Fruit fly (Drosophila melanogaster): ENCODE results near the gene CenG1A.
A peak's percentile ranks its signal among the peaks of the same experiment; 100 is the strongest.

Gene CenG1A

dm6 chr2L:13835002-13835910 lies at the start of gene CenG1A, which contains the start of gene mRpS23:
Gene CenG1A (plus strand): TSS chr2L:13835564.
Gene mRpS23 (minus strand): TSS chr2L:13835072.
- TF ChIP-seq CG7101 (tag; optimal IDR thresholded peaks at IDR 0.05) (peak; percentile 100), Clk (GFP tag; optimal IDR thresholded peaks at IDR 0.05) (peak; percentile 99), ovo (GFP tag; optimal IDR thresholded peaks at IDR 0.05) (peak; percentile 98), toe (GFP tag; optimal IDR thresholded peaks at IDR 0.05) (peak; percentile 99), CG7045 (GFP tag; optimal IDR thresholded peaks at IDR 0.05) (peak; percentile 99), Crg-1 (GFP tag; optimal IDR thresholded peaks at IDR 0.05) (peak; percentile 99), CG33017 (tag; optimal IDR thresholded peaks at IDR 0.05) (peak; percentile 100), Mnt (GFP tag; optimal IDR thresholded peaks at IDR 0.05) (peak; percentile 98), cnc (optimal IDR thresholded peaks at IDR 0.05) (no peak), pad (GFP tag; optimal IDR thresholded peaks at IDR 0.05) (peak; percentile 93), tj (GFP tag; optimal IDR thresholded peaks at IDR 0.05) (peak; percentile 91), CG5204 (GFP tag; optimal IDR thresholded peaks at IDR 0.05) (peak; percentile 100), CG1620 (GFP tag; optimal IDR thresholded peaks at IDR 0.05) (peak; percentile 99), kay (GFP tag; ENCODE audit: borderline replicate concordance) (no peak), bab1 (GFP tag; optimal IDR thresholded peaks at IDR 0.05) (peak; percentile 100), CG12768 (GFP tag; optimal IDR thresholded peaks at IDR 0.05) (peak; percentile 99), CG11617 (GFP tag; optimal IDR thresholded peaks at IDR 0.05) (peak; percentile 98), Hr96 (GFP tag; optimal IDR thresholded peaks at IDR 0.05) (peak; percentile 99), CG14711 (tag; optimal IDR thresholded peaks at IDR 0.05) (peak; percentile 98), cic (GFP tag; optimal IDR thresholded peaks at IDR 0.05) (peak; percentile 91)

DNA sequence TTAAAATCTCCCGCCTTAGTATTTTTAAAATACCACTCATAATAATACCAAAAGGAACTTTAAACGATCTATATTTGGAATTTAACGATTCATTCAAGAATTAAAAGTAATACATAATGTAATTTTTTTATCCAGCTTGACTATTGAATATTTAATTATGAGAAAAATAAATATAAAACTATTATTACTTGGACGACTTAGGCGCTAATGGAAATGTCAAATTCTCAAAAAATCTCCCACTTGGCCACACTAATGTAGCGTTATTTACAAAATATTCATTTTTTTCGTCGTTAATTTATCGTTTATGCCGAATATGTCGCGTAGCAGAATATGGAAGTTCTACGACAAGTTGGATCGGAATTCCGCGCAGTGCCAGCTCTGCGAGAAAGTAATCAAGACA lies 44.6 kb upstream of the CenG1A start, which contains the start of gene CG16863:
TSS of gene CG16863 (plus strand) at position 245 of the 400 bp plus-strand sequence.
- no peak for TF ChIP-seq bab1 (GFP tag; optimal IDR thresholded peaks at IDR 0.05)
- no peak for TF ChIP-seq toe (GFP tag; optimal IDR thresholded peaks at IDR 0.05)

DNA sequence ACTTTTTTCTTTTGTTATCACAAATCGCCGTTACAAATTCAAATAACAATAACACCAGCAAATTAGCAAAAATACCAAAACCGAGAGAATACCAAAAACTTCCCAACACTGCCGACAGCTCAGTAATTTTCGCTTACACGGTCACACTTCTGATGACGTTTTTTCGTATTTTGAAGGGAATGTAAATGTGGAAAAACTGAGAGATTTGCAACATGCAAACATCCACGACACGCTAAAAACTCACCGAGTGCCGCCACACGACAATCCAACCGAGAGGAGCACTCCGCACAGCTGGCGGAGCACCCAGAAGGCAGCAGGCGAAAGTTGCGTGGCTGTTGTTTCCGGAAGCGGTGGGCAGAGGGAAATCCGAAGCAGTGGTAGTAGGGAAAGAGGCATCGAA lies 42.0 kb upstream of the CenG1A start, which contains the start of gene Sec71:
TSS of gene Sec71 (plus strand) at position 117 of the 400 bp plus-strand sequence.
- peak; percentile 37 for TF ChIP-seq tj (GFP tag; optimal IDR thresholded peaks at IDR 0.05)
- no peak for TF ChIP-seq CG5204 (GFP tag; optimal IDR thresholded peaks at IDR 0.05)
- peak; percentile 33 for TF ChIP-seq CG7101 (tag; optimal IDR thresholded peaks at IDR 0.05)
- peak; percentile 52 for TF ChIP-seq bab1 (GFP tag; optimal IDR thresholded peaks at IDR 0.05)
- TF ChIP-seq toe (GFP tag; optimal IDR thresholded peaks at IDR 0.05): no peak
- no peak for TF ChIP-seq Clk (GFP tag; optimal IDR thresholded peaks at IDR 0.05)
- TF ChIP-seq CG11617 (GFP tag; optimal IDR thresholded peaks at IDR 0.05): no peak
- TF ChIP-seq Crg-1 (GFP tag; optimal IDR thresholded peaks at IDR 0.05): no peak
- TF ChIP-seq cic (GFP tag; optimal IDR thresholded peaks at IDR 0.05): peak; percentile 2

dm6 chr2L:13801166-13801565 lies 34.2 kb upstream of the CenG1A start:
- TF ChIP-seq Clk (GFP tag; optimal IDR thresholded peaks at IDR 0.05): no peak
- TF ChIP-seq CG5204 (GFP tag; optimal IDR thresholded peaks at IDR 0.05): no peak
- peak; percentile 12 for TF ChIP-seq Crg-1 (GFP tag; optimal IDR thresholded peaks at IDR 0.05)
- peak; percentile 40 for TF ChIP-seq CG33017 (tag; optimal IDR thresholded peaks at IDR 0.05)
- no peak for TF ChIP-seq cnc (optimal IDR thresholded peaks at IDR 0.05)
- TF ChIP-seq CG14711 (tag; optimal IDR thresholded peaks at IDR 0.05): no peak
- no peak for TF ChIP-seq bab1 (GFP tag; optimal IDR thresholded peaks at IDR 0.05)
- TF ChIP-seq CG1620 (GFP tag; optimal IDR thresholded peaks at IDR 0.05): no peak
- peak; percentile 47 for TF ChIP-seq CG7045 (GFP tag; optimal IDR thresholded peaks at IDR 0.05)
- TF ChIP-seq CG7101 (tag; optimal IDR thresholded peaks at IDR 0.05): peak; percentile 61
- TF ChIP-seq kay (GFP tag; ENCODE audit: borderline replicate concordance): no peak
- TF ChIP-seq ovo (GFP tag; optimal IDR thresholded peaks at IDR 0.05): no peak
- no peak for TF ChIP-seq Hr96 (GFP tag; optimal IDR thresholded peaks at IDR 0.05)
- peak; percentile 60 for TF ChIP-seq cic (GFP tag; optimal IDR thresholded peaks at IDR 0.05)
- no peak for TF ChIP-seq pad (GFP tag; optimal IDR thresholded peaks at IDR 0.05)
- TF ChIP-seq CG12768 (GFP tag; optimal IDR thresholded peaks at IDR 0.05): peak; percentile 16
- no peak for TF ChIP-seq CG11617 (GFP tag; optimal IDR thresholded peaks at IDR 0.05)
- no peak for TF ChIP-seq Mnt (GFP tag; optimal IDR thresholded peaks at IDR 0.05)
- TF ChIP-seq tj (GFP tag; optimal IDR thresholded peaks at IDR 0.05): no peak
- no peak for TF ChIP-seq toe (GFP tag; optimal IDR thresholded peaks at IDR 0.05)

- TF ChIP-seq Mnt (GFP tag; optimal IDR thresholded peaks at IDR 0.05): peak; percentile 35
- peak; percentile 51 for TF ChIP-seq cic (GFP tag; optimal IDR thresholded peaks at IDR 0.05)
- TF ChIP-seq ovo (GFP tag; optimal IDR thresholded peaks at IDR 0.05): no peak
- peak; percentile 58 for TF ChIP-seq CG12768 (GFP tag; optimal IDR thresholded peaks at IDR 0.05)
- TF ChIP-seq Clk (GFP tag; optimal IDR thresholded peaks at IDR 0.05): no peak
- no peak for TF ChIP-seq toe (GFP tag; optimal IDR thresholded peaks at IDR 0.05)
Observed at dm6 chr2L:13802075-13802639, 33.2 kb upstream of the CenG1A start.

DNA sequence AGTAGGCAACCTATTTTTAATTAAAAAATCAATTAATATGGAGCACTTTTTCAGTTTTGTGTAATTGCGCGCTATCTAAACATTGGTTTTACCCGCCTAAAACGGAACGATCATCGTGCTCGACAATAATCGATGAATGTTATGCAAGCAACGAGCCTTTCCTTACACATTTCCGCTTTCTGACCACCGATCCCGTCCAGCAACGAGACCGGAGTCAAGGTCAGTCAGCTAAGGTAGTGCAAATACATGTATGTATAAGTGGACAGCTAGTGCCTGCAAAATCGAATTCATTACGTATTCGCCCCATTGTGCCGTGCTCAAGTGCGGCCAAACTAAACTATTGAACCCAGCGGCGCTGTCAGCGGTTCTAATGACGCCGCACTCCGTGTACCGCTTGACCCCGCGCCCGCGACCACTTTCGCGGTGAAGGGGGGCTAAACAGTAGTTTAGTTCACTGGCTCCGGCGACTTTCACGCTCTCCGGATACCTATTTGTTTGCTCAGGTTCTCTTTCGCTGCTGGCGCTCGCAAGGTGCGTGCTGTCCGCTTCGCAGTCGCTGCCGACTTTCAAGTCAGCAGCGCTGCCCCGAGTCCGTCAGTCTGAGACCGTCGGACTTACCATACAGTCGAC lies 32.2 kb upstream of the CenG1A start, which contains the start of gene CAH1:
TSS of gene CAH1 (plus strand) at position 595 of the 630 bp plus-strand sequence.
- TF ChIP-seq CG33017 (tag; optimal IDR thresholded peaks at IDR 0.05): peak; percentile 1
- peak; percentile 70 for TF ChIP-seq CG12768 (GFP tag; optimal IDR thresholded peaks at IDR 0.05)
- TF ChIP-seq bab1 (GFP tag; optimal IDR thresholded peaks at IDR 0.05): no peak
- no peak for TF ChIP-seq CG1620 (GFP tag; optimal IDR thresholded peaks at IDR 0.05)
- peak; percentile 32 for TF ChIP-seq tj (GFP tag; optimal IDR thresholded peaks at IDR 0.05)
- TF ChIP-seq CG7101 (tag; optimal IDR thresholded peaks at IDR 0.05): no peak
- peak; percentile 23 for TF ChIP-seq ovo (GFP tag; optimal IDR thresholded peaks at IDR 0.05)
- no peak for TF ChIP-seq CG14711 (tag; optimal IDR thresholded peaks at IDR 0.05)
- no peak for TF ChIP-seq Crg-1 (GFP tag; optimal IDR thresholded peaks at IDR 0.05)
- no peak for TF ChIP-seq Clk (GFP tag; optimal IDR thresholded peaks at IDR 0.05)
- TF ChIP-seq kay (GFP tag; ENCODE audit: borderline replicate concordance): no peak
- no peak for TF ChIP-seq Hr96 (GFP tag; optimal IDR thresholded peaks at IDR 0.05)
- TF ChIP-seq cic (GFP tag; optimal IDR thresholded peaks at IDR 0.05): peak; percentile 52
- peak; percentile 11 for TF ChIP-seq Mnt (GFP tag; optimal IDR thresholded peaks at IDR 0.05)
- TF ChIP-seq CG11617 (GFP tag; optimal IDR thresholded peaks at IDR 0.05): no peak
- no peak for TF ChIP-seq toe (GFP tag; optimal IDR thresholded peaks at IDR 0.05)
- TF ChIP-seq cnc (optimal IDR thresholded peaks at IDR 0.05): peak in 1 of 2 experiments; percentile 37
- no peak for TF ChIP-seq pad (GFP tag; optimal IDR thresholded peaks at IDR 0.05)
- no peak for TF ChIP-seq CG7045 (GFP tag; optimal IDR thresholded peaks at IDR 0.05)
- no peak for TF ChIP-seq CG5204 (GFP tag; optimal IDR thresholded peaks at IDR 0.05)

Measured in whole organism, adult.